Worm (Caenorhabditis elegans) whole organism, L3 larva: Measurements from ENCODE around the gene K02D3.2.

ENCODE experiments used
- ZK546.5 ChIP-seq: sonication (generic microtip); optimal IDR thresholded peaks from 2 replicates; lab custom pipeline; 2017; ENCODE audit warnings: missing biosample characterization, missing genetic modification characterization
- ama-1 ChIP-seq: fragments of 150-350 bp; optimal IDR thresholded peaks from 2 replicates; lab custom pipeline; 2018
- ceh-28 ChIP-seq: fragments of 150-350 bp; optimal IDR thresholded peaks from 2 replicates; lab custom pipeline; 2014; ENCODE audit warnings: missing biosample characterization, missing genetic modification reagents, missing genetic modification characterization
- ceh-82 ChIP-seq: fragments of 150-350 bp; optimal IDR thresholded peaks from 2 replicates; lab custom pipeline; 2014; ENCODE audit warnings: missing biosample characterization, missing genetic modification characterization
- ceh-9 ChIP-seq: sonication (generic microtip); optimal IDR thresholded peaks from 2 replicates; lab custom pipeline; 2018; ENCODE audit warnings: missing biosample characterization, missing genetic modification characterization
- daf-12 ChIP-seq: fragments of 150-350 bp; optimal IDR thresholded peaks from 2 replicates; lab custom pipeline; 2014; ENCODE audit warnings: missing biosample characterization, missing genetic modification reagents, missing genetic modification characterization
- egl-5 ChIP-seq: fragments of 150-350 bp; optimal IDR thresholded peaks from 2 replicates; lab custom pipeline; 2017; ENCODE audit warnings: missing biosample characterization, missing genetic modification reagents, missing genetic modification characterization, inconsistent platforms
- elt-1 ChIP-seq: fragments of 150-350 bp; optimal IDR thresholded peaks from 2 replicates; lab custom pipeline; 2014; ENCODE audit warnings: missing biosample characterization, missing genetic modification characterization
- elt-2 ChIP-seq: sonication (generic microtip); optimal IDR thresholded peaks from 2 replicates; lab custom pipeline; 2016; ENCODE audit warnings: missing genetic modification reagents, mild to moderate bottlenecking, missing genetic modification characterization, missing compliant biosample characterization
- elt-3 ChIP-seq, 3 experiments: fragments of 150-350 bp in 1 of 3; sonication (generic microtip) in 2 of 3; optimal IDR thresholded peaks; 2 replicates in 2 of 3; 4 replicates in 1 of 3; lab custom pipeline; 2014 to 2017; ENCODE audit warnings: missing biosample characterization in 3 of 3, missing genetic modification characterization in 3 of 3
- eor-1 ChIP-seq, 2 experiments: fragments of 150-350 bp; optimal IDR thresholded peaks; 2 replicates each; lab custom pipeline; 2014 to 2018; ENCODE audit warnings: missing biosample characterization in 2 of 2, missing genetic modification characterization in 2 of 2
- fkh-10 ChIP-seq: sonication (generic microtip); optimal IDR thresholded peaks from 2 replicates; lab custom pipeline; 2017; ENCODE audit warnings: missing biosample characterization, missing genetic modification reagents, missing genetic modification characterization
- fkh-2 ChIP-seq: fragments of 150-350 bp; optimal IDR thresholded peaks from 2 replicates; lab custom pipeline; 2014; ENCODE audit warnings: missing biosample characterization, missing genetic modification reagents, missing genetic modification characterization
- fos-1 ChIP-seq: fragments of 150-350 bp; optimal IDR thresholded peaks from 2 replicates; lab custom pipeline; 2014; ENCODE audit warnings: missing biosample characterization, missing genetic modification characterization
- hmg-11 ChIP-seq: sonication (generic microtip); optimal IDR thresholded peaks from 2 replicates; lab custom pipeline; 2016; ENCODE audit warnings: missing genetic modification characterization, missing compliant biosample characterization
- jun-1 ChIP-seq: fragments of 150-350 bp; optimal IDR thresholded peaks from 2 replicates; lab custom pipeline; 2014; ENCODE audit warnings: missing biosample characterization, missing genetic modification reagents, missing genetic modification characterization
- lin-15B ChIP-seq: fragments of 150-350 bp; optimal IDR thresholded peaks from 2 replicates; lab custom pipeline; 2014; ENCODE audit warnings: missing biosample characterization, missing genetic modification characterization
- lin-39 ChIP-seq: fragments of 150-350 bp; optimal IDR thresholded peaks from 2 replicates; lab custom pipeline; 2018; ENCODE audit warnings: missing biosample characterization, missing genetic modification reagents, missing genetic modification characterization
- lsy-12 ChIP-seq: sonication (generic microtip); optimal IDR thresholded peaks from 2 replicates; lab custom pipeline; 2016; ENCODE audit warnings: mild to moderate bottlenecking, missing genetic modification characterization, missing compliant biosample characterization
- mdl-1 ChIP-seq: fragments of 150-350 bp; optimal IDR thresholded peaks from 2 replicates; lab custom pipeline; 2014; ENCODE audit warnings: missing biosample characterization, missing genetic modification characterization
- mml-1 ChIP-seq: fragments of 150-350 bp; sonication (generic microtip); optimal IDR thresholded peaks from 3 replicates; lab custom pipeline; 2014; ENCODE audit warnings: missing biosample characterization, missing genetic modification characterization
- nfya-1 ChIP-seq: sonication (generic microtip); optimal IDR thresholded peaks from 2 replicates; lab custom pipeline; 2017; ENCODE audit warnings: missing genetic modification characterization, mild to moderate bottlenecking, missing compliant biosample characterization, antibody characterized with exemption, moderate library complexity; ENCODE audit not compliant: insufficient read depth
- nhr-12 ChIP-seq: fragments of 150-350 bp; optimal IDR thresholded peaks from 2 replicates; lab custom pipeline; 2014; ENCODE audit warnings: missing biosample characterization, missing genetic modification characterization
- nhr-23 ChIP-seq: fragments of 150-350 bp; optimal IDR thresholded peaks from 2 replicates; lab custom pipeline; 2014; ENCODE audit warnings: missing biosample characterization, missing genetic modification reagents, missing genetic modification characterization
- nhr-237 ChIP-seq: fragments of 150-350 bp; optimal IDR thresholded peaks from 2 replicates; lab custom pipeline; 2014; ENCODE audit warnings: missing biosample characterization, missing genetic modification characterization
- nhr-25 ChIP-seq: sonication (generic microtip); optimal IDR thresholded peaks from 2 replicates; lab custom pipeline; 2017; ENCODE audit warnings: missing biosample characterization, missing genetic modification characterization
- nhr-28 ChIP-seq: fragments of 150-350 bp; optimal IDR thresholded peaks from 2 replicates; lab custom pipeline; 2014; ENCODE audit warnings: missing biosample characterization, missing genetic modification characterization
- nhr-67 ChIP-seq: fragments of 150-350 bp; optimal IDR thresholded peaks from 2 replicates; lab custom pipeline; 2014; ENCODE audit warnings: missing biosample characterization, missing genetic modification characterization
- nhr-76 ChIP-seq: fragments of 150-350 bp; sonication (generic microtip); optimal IDR thresholded peaks from 5 replicates; lab custom pipeline; 2014; ENCODE audit warnings: missing biosample characterization, missing genetic modification characterization
- pqm-1 ChIP-seq: fragments of 150-350 bp; optimal IDR thresholded peaks from 2 replicates; lab custom pipeline; 2017; ENCODE audit warnings: missing biosample characterization, missing genetic modification characterization, inconsistent platforms
- snpc-4 ChIP-seq: fragments of 150-350 bp; optimal IDR thresholded peaks from 2 replicates; lab custom pipeline; 2014; ENCODE audit warnings: missing biosample characterization, missing genetic modification characterization
- tbx-2 ChIP-seq: sonication (generic microtip); optimal IDR thresholded peaks from 2 replicates; lab custom pipeline; 2016; ENCODE audit warnings: mild to moderate bottlenecking, missing genetic modification characterization, missing compliant biosample characterization
- unc-39 ChIP-seq: sonication (generic microtip); optimal IDR thresholded peaks from 4 replicates; lab custom pipeline; 2017; ENCODE audit warnings: missing biosample characterization, missing genetic modification characterization
- zag-1 ChIP-seq: fragments of 150-350 bp; optimal IDR thresholded peaks from 2 replicates; lab custom pipeline; 2014; ENCODE audit warnings: missing biosample characterization, missing genetic modification characterization
- ztf-4 ChIP-seq: fragments of 150-350 bp; optimal IDR thresholded peaks from 2 replicates; lab custom pipeline; 2014; ENCODE audit warnings: missing biosample characterization, missing genetic modification characterization

Gene K02D3.2

ce11 chrX:13716313-13716712, 4.5 kb upstream of the K02D3.2 start (continued):
- TF ChIP-seq lsy-12 (tag; lab: Kevin White, UChicago), result no peak
- no peak for TF ChIP-seq nhr-23 (tag; lab: Kevin White, UChicago)
- no peak for TF ChIP-seq unc-39 (tag; lab: Kevin White, UChicago)

ce11 chrX:13714710-13715109, 2.9 kb upstream of the K02D3.2 start:
- TF ChIP-seq ceh-28 (tag; lab: Kevin White, UChicago) (no peak), pqm-1 (no peak), nhr-237 (tag; lab: Kevin White, UChicago) (no peak), elt-2 (tag; lab: Kevin White, UChicago) (peak; percentile 11), nfya-1 (tag; lab: Kevin White, UChicago) (no peak), ztf-4 (tag; lab: Kevin White, UChicago) (no peak)

ce11 chrX:13713857-13714256, 2.0 kb upstream of the K02D3.2 start, which contains the start of gene K11E4.1:
K11E4.1 (plus strand) TSS chrX:13714157.
- TF ChIP-seq ZK546.5 (tag; lab: Kevin White, UChicago) (no peak), unc-39 (tag; lab: Kevin White, UChicago) (no peak), pqm-1 (no peak), nhr-76 (tag; lab: Kevin White, UChicago) (no peak), fos-1 (tag; lab: Kevin White, UChicago) (no peak), elt-1 (tag; lab: Kevin White, UChicago) (no peak), mdl-1 (tag; lab: Kevin White, UChicago) (no peak), lin-39 (no peak), snpc-4 (tag; lab: Kevin White, UChicago) (no peak), nhr-67 (tag; lab: Kevin White, UChicago) (no peak), lsy-12 (tag; lab: Kevin White, UChicago) (no peak), egl-5 (tag; lab: Kevin White, UChicago) (no peak), fkh-10 (GFP tag; lab: Kevin White, UChicago) (no peak), ceh-82 (tag; lab: Kevin White, UChicago) (no peak), nhr-12 (tag; lab: Kevin White, UChicago) (no peak), ama-1 (lab: Kevin White, UChicago) (no peak), nhr-25 (tag; lab: Kevin White, UChicago) (no peak)

- no peak for TF ChIP-seq hmg-11
- peak; percentile 13 for TF ChIP-seq egl-5 (tag; lab: Kevin White, UChicago)
These were observed 1.2 kb upstream of the K02D3.2 start for ce11 chrX:13712992-13713391.

ce11 chrX:13709060-13709459, 2.7 kb downstream of the K02D3.2 start:
- TF ChIP-seq fkh-2 (tag; lab: Kevin White, UChicago), result no peak
- no peak for TF ChIP-seq ceh-9 (tag; lab: Kevin White, UChicago)
- TF ChIP-seq ceh-28 (tag; lab: Kevin White, UChicago), result no peak
- no peak for TF ChIP-seq mml-1
- no peak for TF ChIP-seq nhr-23 (tag; lab: Kevin White, UChicago)
- no peak for TF ChIP-seq mdl-1 (tag; lab: Kevin White, UChicago)
- TF ChIP-seq zag-1 (tag; lab: Kevin White, UChicago), result no peak
- TF ChIP-seq tbx-2, result no peak
- no peak for TF ChIP-seq unc-39 (tag; lab: Kevin White, UChicago)
- TF ChIP-seq nhr-28 (tag; lab: Kevin White, UChicago), result no peak
- TF ChIP-seq lin-15B (tag; lab: Kevin White, UChicago), result no peak
- no peak for TF ChIP-seq daf-12 (tag; lab: Kevin White, UChicago)
- TF ChIP-seq eor-1 (tag; optimal IDR thresholded peaks at IDR 0.05; lab: Kevin White, UChicago), result no peak
- TF ChIP-seq elt-3 (tag; optimal IDR thresholded peaks at IDR 0.05; lab: Kevin White, UChicago), result no peak
- TF ChIP-seq jun-1 (tag; lab: Kevin White, UChicago), result no peak
- TF ChIP-seq fos-1 (tag; lab: Kevin White, UChicago), result no peak
